Worm (Caenorhabditis elegans) whole organism, young adult: ENCODE data around the gene C44B11.4.

Experiments
- lin-54 ChIP-seq: fragments of 200-800 bp; sonication (Bioruptor generic); optimal IDR thresholded peaks from 2 replicates; lab custom pipeline; 2018; ENCODE audit warnings: mild to moderate bottlenecking, missing genetic modification characterization, missing compliant biosample characterization
- madf-3 ChIP-seq: fragments of 200-800 bp; sonication (Bioruptor generic); IDR thresholded peaks from 2 replicates; pipeline ENCODE4 v1.3.6; 2022; ENCODE audit warnings: missing genetic modification reagents, missing genetic modification characterization, missing compliant biosample characterization
- unc-62 ChIP-seq: fragments of 150-350 bp; optimal IDR thresholded peaks from 2 replicates; lab custom pipeline; 2014; ENCODE audit warnings: missing biosample characterization, missing genetic modification reagents, missing genetic modification characterization

ce11 chrIII:3143657-3144056 is at the start of gene C44B11.4:
- TF ChIP-seq unc-62 (GFP tag; lab: Kevin White, UChicago) (no peak), madf-3 (GFP tag; lab: Robert Waterston, UW) (no peak), lin-54 (GFP tag; lab: Kevin White, UChicago) (no peak)
